Fruit fly (Drosophila melanogaster) whole organism, wandering third instar larva: Measurements from ENCODE around the gene CG6244.

Source experiments
- Abd-B ChIP-seq: fragments of >200 bp; optimal IDR thresholded peaks from 2 replicates; lab custom pipeline; 2017; ENCODE audit warnings: missing biosample characterization, missing genetic modification characterization
- CG32264 ChIP-seq: fragments of 200-800 bp; sonication (Bioruptor generic); optimal IDR thresholded peaks from 2 replicates; lab custom pipeline; 2016; ENCODE audit warnings: missing biosample characterization, missing genetic modification characterization
- CG9705 ChIP-seq: fragments of 200-800 bp; sonication (Bioruptor generic); optimal IDR thresholded peaks from 2 replicates; lab custom pipeline; 2018; ENCODE audit warnings: missing biosample characterization, mild to moderate bottlenecking, missing genetic modification characterization
- Dfd ChIP-seq: fragments of >200 bp; optimal IDR thresholded peaks from 2 replicates; lab custom pipeline; 2017; ENCODE audit warnings: missing biosample characterization, missing genetic modification characterization
- Dif ChIP-seq: fragments of 200-275, 200-300 bp; sonication (Bioruptor generic); optimal IDR thresholded peaks from 2 replicates; lab custom pipeline; 2018; ENCODE audit warnings: missing biosample characterization, missing genetic modification characterization; ENCODE audit not compliant: partially characterized antibody
- GATAd ChIP-seq: sonication (Bioruptor generic); optimal IDR thresholded peaks from 2 replicates; lab custom pipeline; 2016; ENCODE audit warnings: missing biosample characterization, missing genetic modification characterization
- HLH106 ChIP-seq: fragments of 200-800 bp; optimal IDR thresholded peaks from 3 replicates; lab custom pipeline; 2019; ENCODE audit warnings: missing biosample characterization, mild to moderate bottlenecking, missing genetic modification characterization, moderate library complexity
- Hnf4 ChIP-seq: fragments of 200-800 bp; sonication (Bioruptor generic); optimal IDR thresholded peaks from 2 replicates; lab custom pipeline; 2016; ENCODE audit warnings: missing biosample characterization, mild to moderate bottlenecking, missing genetic modification characterization
- Hr78 ChIP-seq: fragments of >200 bp; optimal IDR thresholded peaks from 2 replicates; lab custom pipeline; 2017; ENCODE audit warnings: missing biosample characterization, missing genetic modification characterization
- Hr83 ChIP-seq: fragments of 200-300 bp; sonication (Bioruptor generic); optimal IDR thresholded peaks from 2 replicates; lab custom pipeline; 2016; ENCODE audit warnings: missing biosample characterization, mild to moderate bottlenecking, missing genetic modification characterization, moderate library complexity; ENCODE audit not compliant: poor library complexity, severe bottlenecking
- Mio ChIP-seq: sonication (Bioruptor generic); optimal IDR thresholded peaks from 2 replicates; lab custom pipeline; 2016; ENCODE audit warnings: missing biosample characterization, missing genetic modification characterization
- Myc ChIP-seq: fragments of >200 bp; optimal IDR thresholded peaks from 2 replicates; lab custom pipeline; 2017
- N ChIP-seq: fragments of >200 bp; optimal IDR thresholded peaks from 2 replicates; lab custom pipeline; 2018; ENCODE audit warnings: missing biosample characterization, missing external identifiers, missing genetic modification characterization
- OdsH ChIP-seq: fragments of 200-800 bp; sonication (Bioruptor generic); optimal IDR thresholded peaks from 2 replicates; lab custom pipeline; 2016; ENCODE audit warnings: missing biosample characterization, mild to moderate bottlenecking, missing genetic modification characterization
- Rel ChIP-seq, 2 experiments: fragments of 200-800 bp; sonication (Bioruptor generic) in 1 of 2; optimal IDR thresholded peaks; 2 replicates in 1 of 2; 3 replicates in 1 of 2; lab custom pipeline; 2016 to 2019; ENCODE audit warnings: mild to moderate bottlenecking in 2 of 2, missing biosample characterization in 2 of 2, missing genetic modification characterization in 2 of 2, moderate library complexity in 1 of 2
- Sp1 ChIP-seq: fragments of 200-800 bp; sonication (Bioruptor generic); optimal IDR thresholded peaks from 3 replicates; lab custom pipeline; 2019; ENCODE audit warnings: missing biosample characterization, mild to moderate bottlenecking, missing genetic modification characterization, moderate library complexity
- Vsx2 ChIP-seq: fragments of 200-300, 225-300 bp; sonication (Bioruptor generic); optimal IDR thresholded peaks from 2 replicates; lab custom pipeline; 2018; ENCODE audit warnings: missing biosample characterization, missing genetic modification characterization; ENCODE audit not compliant: partially characterized antibody
- br ChIP-seq: fragments of 200-800 bp; sonication (Bioruptor generic); optimal IDR thresholded peaks from 2 replicates; lab custom pipeline; 2016; ENCODE audit warnings: missing biosample characterization, missing genetic modification characterization
- dl ChIP-seq, 2 experiments: fragments of 175-275, 200-275 bp in 1 of 2; fragments of 200-275 bp in 1 of 2; sonication (Bioruptor generic); optimal IDR thresholded peaks; lab custom pipeline; 2018; ENCODE audit warnings: mild to moderate bottlenecking in 2 of 2, missing biosample characterization in 2 of 2, missing genetic modification characterization in 2 of 2, moderate library complexity in 2 of 2; ENCODE audit not compliant: partially characterized antibody in 2 of 2, insufficient read depth in 1 of 2
- dmrt93B ChIP-seq: fragments of 200-800 bp; sonication (Bioruptor generic); optimal IDR thresholded peaks from 2 replicates; lab custom pipeline; 2018; ENCODE audit warnings: missing biosample characterization, mild to moderate bottlenecking, missing genetic modification characterization
- ey ChIP-seq: fragments of 200-800 bp; sonication (Bioruptor generic); optimal IDR thresholded peaks from 2 replicates; lab custom pipeline; 2016; ENCODE audit warnings: missing biosample characterization, missing genetic modification characterization
- foxo ChIP-seq, 2 experiments: fragments of 200-800 bp; sonication (Bioruptor generic); optimal IDR thresholded peaks; 2 replicates in 1 of 2; 3 replicates in 1 of 2; lab custom pipeline; 2016 to 2017; ENCODE audit warnings: missing biosample characterization in 2 of 2, missing genetic modification characterization in 2 of 2
- fru ChIP-seq: fragments of 200-800 bp; sonication (Bioruptor generic); optimal IDR thresholded peaks from 3 replicates; lab custom pipeline; 2016; ENCODE audit warnings: missing biosample characterization, mild to moderate bottlenecking, missing genetic modification characterization
- h ChIP-seq: fragments of 200-800 bp; sonication (Bioruptor generic); optimal IDR thresholded peaks from 3 replicates; lab custom pipeline; 2016; ENCODE audit warnings: missing biosample characterization, mild to moderate bottlenecking, missing genetic modification characterization
- jim ChIP-seq: fragments of 175-275, 200-325 bp; sonication (Bioruptor generic); optimal IDR thresholded peaks from 2 replicates; lab custom pipeline; 2016; ENCODE audit warnings: missing biosample characterization, mild to moderate bottlenecking, missing genetic modification characterization
- lola ChIP-seq: fragments of >200 bp; optimal IDR thresholded peaks from 2 replicates; lab custom pipeline; 2017; ENCODE audit warnings: missing biosample characterization, missing genetic modification characterization
- pan ChIP-seq: fragments of >200 bp; optimal IDR thresholded peaks from 2 replicates; lab custom pipeline; 2017
- psq ChIP-seq: fragments of 200-800 bp; sonication (Bioruptor generic); optimal IDR thresholded peaks from 3 replicates; lab custom pipeline; 2017; ENCODE audit warnings: missing biosample characterization, mild to moderate bottlenecking, missing genetic modification characterization, moderate library complexity
- rgr ChIP-seq: fragments of 200-800 bp; sonication (Bioruptor generic); optimal IDR thresholded peaks from 3 replicates; lab custom pipeline; 2016; ENCODE audit warnings: missing biosample characterization, mild to moderate bottlenecking, missing genetic modification characterization
- sv ChIP-seq: fragments of 200-800 bp; sonication (Bioruptor generic); optimal IDR thresholded peaks from 3 replicates; lab custom pipeline; 2016; ENCODE audit warnings: missing biosample characterization, missing genetic modification characterization
- tai ChIP-seq: sonication (Bioruptor generic); optimal IDR thresholded peaks from 2 replicates; lab custom pipeline; 2016; ENCODE audit warnings: missing biosample characterization, missing genetic modification characterization
- usp ChIP-seq: fragments of >200 bp; optimal IDR thresholded peaks from 2 replicates; lab custom pipeline; 2017; ENCODE audit warnings: missing biosample characterization, missing genetic modification characterization
- woc ChIP-seq: sonication (Bioruptor generic); optimal IDR thresholded peaks from 2 replicates; lab custom pipeline; 2016; ENCODE audit warnings: missing biosample characterization, mild to moderate bottlenecking, missing genetic modification characterization

The CG6244 gene

dm6 chr3L:15762449-15763189 lies 45.5 kb upstream of the CG6244 start:
- TF ChIP-seq woc (GFP tag; lab: Kevin White, UChicago) (peak; percentile 42), sv (no peak), Rel (GFP tag; optimal IDR thresholded peaks at IDR 0.05; lab: Kevin White, UChicago) (no peak), Rel (tag; optimal IDR thresholded peaks at IDR 0.05; lab: Kevin White, UChicago) (peak; percentile 90), HLH106 (tag; lab: Kevin White, UChicago) (peak; percentile 84), OdsH (GFP tag; lab: Kevin White, UChicago) (peak; percentile 40), fru (GFP tag; lab: Kevin White, UChicago) (peak; percentile 68), h (peak; percentile 55), dmrt93B (GFP tag; lab: Kevin White, UChicago) (peak; percentile 73), psq (GFP tag; lab: Kevin White, UChicago) (peak; percentile 39), pan (lab: Kevin White, UChicago) (no peak), Hr83 (GFP tag; lab: Kevin White, UChicago) (peak; percentile 70), usp (GFP tag; lab: Kevin White, UChicago) (no peak), jim (GFP tag; lab: Kevin White, UChicago) (no peak), Sp1 (peak; percentile 77), CG9705 (GFP tag; lab: Kevin White, UChicago) (peak; percentile 41), ey (peak; percentile 21), foxo (GFP tag; optimal IDR thresholded peaks at IDR 0.05; lab: Kevin White, UChicago) (peak in 1 of 2 experiments; percentile 65), Abd-B (GFP tag; lab: Kevin White, UChicago) (no peak), rgr (GFP tag; lab: Kevin White, UChicago) (peak; percentile 18)

- TF ChIP-seq Dif (GFP tag; lab: Kevin White, UChicago) (no peak), Rel (GFP tag; optimal IDR thresholded peaks at IDR 0.05; lab: Kevin White, UChicago) (no peak), Rel (tag; optimal IDR thresholded peaks at IDR 0.05; lab: Kevin White, UChicago) (peak; percentile 36), Hr78 (GFP tag; lab: Kevin White, UChicago) (no peak), Vsx2 (GFP tag; lab: Kevin White, UChicago) (peak; percentile 55)
These were observed 44.9 kb upstream of the CG6244 start for dm6 chr3L:15763190-15763576.

- TF ChIP-seq N (no peak), sv (peak; percentile 15)
These were observed 39.2 kb upstream of the CG6244 start for dm6 chr3L:15768947-15769389.

- TF ChIP-seq Hr83 (GFP tag; lab: Kevin White, UChicago) (no peak), Dif (GFP tag; lab: Kevin White, UChicago) (no peak), dl (GFP tag; optimal IDR thresholded peaks at IDR 0.05; lab: Kevin White, UChicago; ENCODE audit: insufficient read depth in 1 of 2, partially characterized antibody in 2 of 2) (no peak), h (no peak), tai (GFP tag; lab: Kevin White, UChicago) (no peak)
These were observed 36.6 kb upstream of the CG6244 start for dm6 chr3L:15771565-15771964.

dm6 chr3L:15772239-15772638 lies 35.9 kb upstream of the CG6244 start:
- no peak for TF ChIP-seq foxo (GFP tag; optimal IDR thresholded peaks at IDR 0.05; lab: Kevin White, UChicago)
- no peak for TF ChIP-seq N
- TF ChIP-seq usp (GFP tag; lab: Kevin White, UChicago) = no peak
- no peak for TF ChIP-seq Myc (lab: Kevin White, UChicago)
- TF ChIP-seq GATAd (GFP tag; lab: Kevin White, UChicago) = no peak
- TF ChIP-seq dmrt93B (GFP tag; lab: Kevin White, UChicago) = no peak
- no peak for TF ChIP-seq Dfd (GFP tag; lab: Kevin White, UChicago)
- TF ChIP-seq Vsx2 (GFP tag; lab: Kevin White, UChicago) = no peak
- no peak for TF ChIP-seq dl (GFP tag; optimal IDR thresholded peaks at IDR 0.05; lab: Kevin White, UChicago; ENCODE audit: insufficient read depth in 1 of 2, partially characterized antibody in 2 of 2)
- TF ChIP-seq pan (lab: Kevin White, UChicago) = no peak
- no peak for TF ChIP-seq HLH106 (tag; lab: Kevin White, UChicago)
- TF ChIP-seq br (GFP tag; lab: Kevin White, UChicago) = no peak
- no peak for TF ChIP-seq lola
- TF ChIP-seq CG32264 (GFP tag; lab: Kevin White, UChicago) = no peak
- TF ChIP-seq Mio (GFP tag; lab: Kevin White, UChicago) = no peak
- TF ChIP-seq ey = no peak
- TF ChIP-seq Sp1 = no peak
- TF ChIP-seq Hnf4 = no peak
- TF ChIP-seq, all 38 proteins: peak for 0
